Fruit fly (Drosophila melanogaster) whole organism, wandering third instar larva: ENCODE measurements around the gene ppk27.

Source experiments
- Abd-B ChIP-seq: fragments of >200 bp; optimal IDR thresholded peaks from 2 replicates; lab custom pipeline; 2017; ENCODE audit warnings: missing biosample characterization, missing genetic modification characterization
- CG32264 ChIP-seq: fragments of 200-800 bp; sonication (Bioruptor generic); optimal IDR thresholded peaks from 2 replicates; lab custom pipeline; 2016; ENCODE audit warnings: missing biosample characterization, missing genetic modification characterization
- CG9705 ChIP-seq: fragments of 200-800 bp; sonication (Bioruptor generic); optimal IDR thresholded peaks from 2 replicates; lab custom pipeline; 2018; ENCODE audit warnings: missing biosample characterization, mild to moderate bottlenecking, missing genetic modification characterization
- CrebA ChIP-seq: fragments of 200-800 bp; sonication (Bioruptor generic); optimal IDR thresholded peaks from 2 replicates; lab custom pipeline; 2016; ENCODE audit warnings: missing biosample characterization, mild to moderate bottlenecking, missing genetic modification characterization, borderline replicate concordance
- Dfd ChIP-seq: fragments of >200 bp; optimal IDR thresholded peaks from 2 replicates; lab custom pipeline; 2017; ENCODE audit warnings: missing biosample characterization, missing genetic modification characterization
- Dif ChIP-seq: fragments of 200-275, 200-300 bp; sonication (Bioruptor generic); optimal IDR thresholded peaks from 2 replicates; lab custom pipeline; 2018; ENCODE audit warnings: missing biosample characterization, missing genetic modification characterization; ENCODE audit not compliant: partially characterized antibody
- GATAd ChIP-seq: sonication (Bioruptor generic); optimal IDR thresholded peaks from 2 replicates; lab custom pipeline; 2016; ENCODE audit warnings: missing biosample characterization, missing genetic modification characterization
- Hnf4 ChIP-seq: fragments of 200-800 bp; sonication (Bioruptor generic); optimal IDR thresholded peaks from 2 replicates; lab custom pipeline; 2016; ENCODE audit warnings: missing biosample characterization, mild to moderate bottlenecking, missing genetic modification characterization
- Hr78 ChIP-seq: fragments of >200 bp; optimal IDR thresholded peaks from 2 replicates; lab custom pipeline; 2017; ENCODE audit warnings: missing biosample characterization, missing genetic modification characterization
- Hr83 ChIP-seq: fragments of 200-300 bp; sonication (Bioruptor generic); optimal IDR thresholded peaks from 2 replicates; lab custom pipeline; 2016; ENCODE audit warnings: missing biosample characterization, mild to moderate bottlenecking, missing genetic modification characterization, moderate library complexity; ENCODE audit not compliant: poor library complexity, severe bottlenecking
- Jra ChIP-seq: sonication (Bioruptor generic); optimal IDR thresholded peaks from 2 replicates; lab custom pipeline; 2016; ENCODE audit warnings: missing biosample characterization, missing genetic modification characterization
- Myc ChIP-seq: fragments of >200 bp; optimal IDR thresholded peaks from 2 replicates; lab custom pipeline; 2017
- N ChIP-seq: fragments of >200 bp; optimal IDR thresholded peaks from 2 replicates; lab custom pipeline; 2018; ENCODE audit warnings: missing biosample characterization, missing external identifiers, missing genetic modification characterization
- OdsH ChIP-seq: fragments of 200-800 bp; sonication (Bioruptor generic); optimal IDR thresholded peaks from 2 replicates; lab custom pipeline; 2016; ENCODE audit warnings: missing biosample characterization, mild to moderate bottlenecking, missing genetic modification characterization
- Sp1 ChIP-seq: fragments of 200-800 bp; sonication (Bioruptor generic); optimal IDR thresholded peaks from 3 replicates; lab custom pipeline; 2019; ENCODE audit warnings: missing biosample characterization, mild to moderate bottlenecking, missing genetic modification characterization, moderate library complexity
- Vsx2 ChIP-seq: fragments of 200-300, 225-300 bp; sonication (Bioruptor generic); optimal IDR thresholded peaks from 2 replicates; lab custom pipeline; 2018; ENCODE audit warnings: missing biosample characterization, missing genetic modification characterization; ENCODE audit not compliant: partially characterized antibody
- br ChIP-seq: fragments of 200-800 bp; sonication (Bioruptor generic); optimal IDR thresholded peaks from 2 replicates; lab custom pipeline; 2016; ENCODE audit warnings: missing biosample characterization, missing genetic modification characterization
- brk ChIP-seq: fragments of 200-800 bp; sonication (Bioruptor generic); optimal IDR thresholded peaks from 2 replicates; lab custom pipeline; 2016; ENCODE audit warnings: missing biosample characterization, mild to moderate bottlenecking, missing genetic modification characterization
- dl ChIP-seq, 2 experiments: fragments of 175-275, 200-275 bp in 1 of 2; fragments of 200-275 bp in 1 of 2; sonication (Bioruptor generic); optimal IDR thresholded peaks; lab custom pipeline; 2018; ENCODE audit warnings: mild to moderate bottlenecking in 2 of 2, missing biosample characterization in 2 of 2, missing genetic modification characterization in 2 of 2, moderate library complexity in 2 of 2; ENCODE audit not compliant: partially characterized antibody in 2 of 2, insufficient read depth in 1 of 2
- dmrt93B ChIP-seq: fragments of 200-800 bp; sonication (Bioruptor generic); optimal IDR thresholded peaks from 2 replicates; lab custom pipeline; 2018; ENCODE audit warnings: missing biosample characterization, mild to moderate bottlenecking, missing genetic modification characterization
- dsf ChIP-seq: sonication (Bioruptor generic); optimal IDR thresholded peaks from 2 replicates; lab custom pipeline; 2016; ENCODE audit warnings: missing biosample characterization, missing genetic modification characterization, borderline replicate concordance
- ey ChIP-seq: fragments of 200-800 bp; sonication (Bioruptor generic); optimal IDR thresholded peaks from 2 replicates; lab custom pipeline; 2016; ENCODE audit warnings: missing biosample characterization, missing genetic modification characterization
- foxo ChIP-seq, 2 experiments: fragments of 200-800 bp; sonication (Bioruptor generic); optimal IDR thresholded peaks; 2 replicates in 1 of 2; 3 replicates in 1 of 2; lab custom pipeline; 2016 to 2017; ENCODE audit warnings: missing biosample characterization in 2 of 2, missing genetic modification characterization in 2 of 2
- fru ChIP-seq: fragments of 200-800 bp; sonication (Bioruptor generic); optimal IDR thresholded peaks from 3 replicates; lab custom pipeline; 2016; ENCODE audit warnings: missing biosample characterization, mild to moderate bottlenecking, missing genetic modification characterization
- h ChIP-seq: fragments of 200-800 bp; sonication (Bioruptor generic); optimal IDR thresholded peaks from 3 replicates; lab custom pipeline; 2016; ENCODE audit warnings: missing biosample characterization, mild to moderate bottlenecking, missing genetic modification characterization
- jim ChIP-seq: fragments of 175-275, 200-325 bp; sonication (Bioruptor generic); optimal IDR thresholded peaks from 2 replicates; lab custom pipeline; 2016; ENCODE audit warnings: missing biosample characterization, mild to moderate bottlenecking, missing genetic modification characterization
- psq ChIP-seq: fragments of 200-800 bp; sonication (Bioruptor generic); optimal IDR thresholded peaks from 3 replicates; lab custom pipeline; 2017; ENCODE audit warnings: missing biosample characterization, mild to moderate bottlenecking, missing genetic modification characterization, moderate library complexity
- rgr ChIP-seq: fragments of 200-800 bp; sonication (Bioruptor generic); optimal IDR thresholded peaks from 3 replicates; lab custom pipeline; 2016; ENCODE audit warnings: missing biosample characterization, mild to moderate bottlenecking, missing genetic modification characterization
- sage ChIP-seq: fragments of 200-800 bp; sonication (Bioruptor generic); optimal IDR thresholded peaks from 2 replicates; lab custom pipeline; 2016; ENCODE audit warnings: missing biosample characterization, mild to moderate bottlenecking, missing genetic modification characterization
- sv ChIP-seq: fragments of 200-800 bp; sonication (Bioruptor generic); optimal IDR thresholded peaks from 3 replicates; lab custom pipeline; 2016; ENCODE audit warnings: missing biosample characterization, missing genetic modification characterization
- tai ChIP-seq: sonication (Bioruptor generic); optimal IDR thresholded peaks from 2 replicates; lab custom pipeline; 2016; ENCODE audit warnings: missing biosample characterization, missing genetic modification characterization
- usp ChIP-seq: fragments of >200 bp; optimal IDR thresholded peaks from 2 replicates; lab custom pipeline; 2017; ENCODE audit warnings: missing biosample characterization, missing genetic modification characterization
- woc ChIP-seq: sonication (Bioruptor generic); optimal IDR thresholded peaks from 2 replicates; lab custom pipeline; 2016; ENCODE audit warnings: missing biosample characterization, mild to moderate bottlenecking, missing genetic modification characterization

ppk27 gene

DNA sequence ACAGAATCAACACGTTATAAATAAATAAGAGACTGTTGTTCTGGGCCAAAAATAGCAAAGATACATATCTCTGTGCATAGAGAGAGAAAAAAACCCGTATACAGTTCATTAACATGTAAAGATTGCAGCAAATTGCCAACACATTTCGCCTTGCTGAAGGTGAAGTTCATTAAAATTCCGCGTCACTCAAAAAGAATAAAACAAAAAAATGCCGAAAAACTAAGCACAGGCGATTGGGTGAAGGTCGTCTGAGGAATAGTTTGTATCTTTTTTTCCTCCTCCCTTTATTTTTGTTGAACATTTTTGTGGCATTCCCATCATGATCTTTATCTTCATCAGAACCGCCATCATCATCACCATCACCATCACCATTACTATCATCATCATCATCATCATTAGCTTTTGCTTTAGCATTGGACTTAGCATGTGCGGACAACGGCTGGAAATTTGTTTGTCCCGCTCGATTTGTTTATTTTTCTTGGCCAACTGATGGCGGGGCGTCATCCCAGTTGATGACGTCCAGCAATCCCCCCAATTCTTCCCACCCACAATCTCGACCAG is 21.9 kb downstream of the ppk27 start:
- no peak for TF ChIP-seq rgr (GFP tag; lab: Kevin White, UChicago)
- no peak for TF ChIP-seq Sp1 (GFP tag; lab: Kevin White, UChicago)
- no peak for TF ChIP-seq psq (GFP tag; lab: Kevin White, UChicago)
- TF ChIP-seq Hnf4 (GFP tag; lab: Kevin White, UChicago), result no peak
- TF ChIP-seq Myc (lab: Kevin White, UChicago), result no peak
- TF ChIP-seq sv (GFP tag; lab: Kevin White, UChicago), result no peak
- TF ChIP-seq Vsx2 (GFP tag; lab: Kevin White, UChicago), result no peak
- no peak for TF ChIP-seq dsf
- no peak for TF ChIP-seq CrebA
- no peak for TF ChIP-seq brk (GFP tag; lab: Kevin White, UChicago)
- TF ChIP-seq usp (GFP tag; lab: Kevin White, UChicago), result no peak
- no peak for TF ChIP-seq Abd-B (GFP tag; lab: Kevin White, UChicago)
- TF ChIP-seq jim (GFP tag; lab: Kevin White, UChicago), result no peak

DNA sequence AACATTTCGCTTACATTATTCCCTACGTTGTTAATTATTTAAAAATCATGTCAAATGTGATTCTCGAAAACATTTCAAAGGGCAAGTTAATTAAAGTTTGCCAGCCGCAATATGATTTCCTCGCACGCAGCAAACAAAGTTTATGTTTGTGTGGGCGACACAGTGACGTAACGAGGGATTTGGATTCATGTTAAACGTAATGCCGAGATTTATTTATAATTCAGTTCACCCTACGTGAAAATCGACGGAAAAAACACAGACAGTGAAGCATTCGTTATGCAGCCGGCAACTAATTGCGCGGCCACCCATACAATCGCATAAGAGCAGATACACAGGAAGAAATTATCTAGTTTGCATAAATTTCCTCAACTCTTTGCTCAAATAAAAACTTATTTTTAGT is 28.8 kb downstream of the ppk27 start:
- TF ChIP-seq Dfd (GFP tag; lab: Kevin White, UChicago) (no peak), rgr (GFP tag; lab: Kevin White, UChicago) (no peak), GATAd (GFP tag; lab: Kevin White, UChicago) (no peak), h (no peak), CG9705 (no peak), dl (GFP tag; optimal IDR thresholded peaks at IDR 0.05; lab: Kevin White, UChicago; ENCODE audit: insufficient read depth in 1 of 2, partially characterized antibody in 2 of 2) (no peak), Vsx2 (GFP tag; lab: Kevin White, UChicago) (no peak), dsf (no peak), Hr78 (GFP tag; lab: Kevin White, UChicago) (no peak), br (GFP tag; lab: Kevin White, UChicago) (no peak), N (GFP tag; lab: Kevin White, UChicago) (no peak), sv (GFP tag; lab: Kevin White, UChicago) (no peak), dmrt93B (GFP tag; lab: Kevin White, UChicago) (no peak), brk (GFP tag; lab: Kevin White, UChicago) (no peak), fru (GFP tag; lab: Kevin White, UChicago) (no peak), sage (GFP tag; lab: Kevin White, UChicago) (no peak)

DNA sequence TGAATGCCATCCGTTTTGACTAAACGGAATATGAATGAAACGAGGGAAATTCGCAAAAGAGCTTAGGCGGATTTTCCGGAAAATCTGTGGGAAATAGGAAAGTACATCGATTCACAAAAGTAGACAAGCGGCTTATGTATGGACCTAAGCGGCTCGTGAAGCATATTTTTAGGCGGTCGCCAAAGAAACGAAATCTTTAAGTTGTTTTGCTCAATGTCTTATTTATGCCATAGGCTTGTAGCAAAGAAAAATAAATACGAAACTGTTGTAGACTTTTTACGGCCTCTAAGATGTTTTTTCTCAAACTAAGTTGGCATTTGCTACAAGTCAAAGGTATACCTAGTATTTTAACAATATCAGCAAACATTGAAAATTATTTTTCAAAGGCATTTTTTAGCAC is 41.3 kb downstream of the ppk27 start, which contains the start of gene CG43089:
TSS of gene CG43089 (plus strand) at position 303 of the 400 bp plus-strand sequence.
- no peak for TF ChIP-seq Hr78 (GFP tag; lab: Kevin White, UChicago)
- TF ChIP-seq dsf, result no peak
- no peak for TF ChIP-seq dmrt93B (GFP tag; lab: Kevin White, UChicago)
- TF ChIP-seq Jra, result no peak
- TF ChIP-seq OdsH, result no peak
- no peak for TF ChIP-seq Dfd (GFP tag; lab: Kevin White, UChicago)
- no peak for TF ChIP-seq dl (GFP tag; optimal IDR thresholded peaks at IDR 0.05; lab: Kevin White, UChicago; ENCODE audit: insufficient read depth in 1 of 2, partially characterized antibody in 2 of 2)
- TF ChIP-seq Myc (lab: Kevin White, UChicago), result no peak
- TF ChIP-seq CG32264, result no peak
- no peak for TF ChIP-seq woc (GFP tag; lab: Kevin White, UChicago)
- TF ChIP-seq Hr83, result no peak
- no peak for TF ChIP-seq Dif
- TF ChIP-seq jim (GFP tag; lab: Kevin White, UChicago), result no peak

DNA sequence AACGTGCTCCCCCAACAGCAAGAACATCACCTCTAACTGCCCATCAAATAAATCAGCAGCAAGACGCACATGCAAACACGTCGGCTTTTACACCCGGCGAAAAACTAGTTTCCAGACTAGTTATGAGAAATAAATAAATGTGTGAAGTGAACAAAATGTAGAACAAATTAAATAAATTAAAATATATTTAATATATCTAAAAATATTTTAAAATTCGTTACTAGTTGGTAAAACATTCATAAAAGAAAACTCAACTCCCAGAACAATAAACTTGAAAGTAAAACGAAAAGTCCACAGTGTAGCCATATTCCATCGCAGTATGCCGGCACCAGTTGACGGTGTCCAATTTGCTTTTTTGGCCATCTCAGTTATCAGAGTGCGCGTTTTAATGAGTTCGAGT is 42.1 kb downstream of the ppk27 start:
- TF ChIP-seq Hnf4 (GFP tag; lab: Kevin White, UChicago), result no peak
- no peak for TF ChIP-seq Vsx2 (GFP tag; lab: Kevin White, UChicago)
- TF ChIP-seq tai (GFP tag; lab: Kevin White, UChicago), result no peak
- no peak for TF ChIP-seq Jra
- TF ChIP-seq Dif, result no peak
- no peak for TF ChIP-seq OdsH
- TF ChIP-seq br (GFP tag; lab: Kevin White, UChicago), result no peak
- no peak for TF ChIP-seq dmrt93B (GFP tag; lab: Kevin White, UChicago)
- no peak for TF ChIP-seq woc (GFP tag; lab: Kevin White, UChicago)
- TF ChIP-seq h, result no peak
- TF ChIP-seq ey (GFP tag; lab: Kevin White, UChicago), result no peak
- no peak for TF ChIP-seq Hr78 (GFP tag; lab: Kevin White, UChicago)
- TF ChIP-seq Sp1 (GFP tag; lab: Kevin White, UChicago), result no peak
- no peak for TF ChIP-seq psq (GFP tag; lab: Kevin White, UChicago)
- TF ChIP-seq Myc (lab: Kevin White, UChicago), result no peak
- no peak for TF ChIP-seq foxo (GFP tag; optimal IDR thresholded peaks at IDR 0.05; lab: Kevin White, UChicago)
- no peak for TF ChIP-seq dl (GFP tag; optimal IDR thresholded peaks at IDR 0.05; lab: Kevin White, UChicago; ENCODE audit: insufficient read depth in 1 of 2, partially characterized antibody in 2 of 2)
